Fruit fly (Drosophila melanogaster) whole organism, embryonic: ENCODE data around the gene Spc105R.

ENCODE experiments used
- Bgb ChIP-seq: fragments of 200-800 bp; sonication (Bioruptor generic); IDR thresholded peaks from 2 replicates; pipeline ENCODE4 v1.3.6; 2022; ENCODE audit warnings: missing biosample characterization, missing genetic modification characterization; ENCODE audit not compliant: partially characterized antibody
- CG10654 ChIP-seq: fragments of 200-800 bp; sonication (Bioruptor generic); optimal IDR thresholded peaks from 2 replicates; lab custom pipeline; 2016; ENCODE audit warnings: missing biosample characterization, missing genetic modification characterization
- CG11093 ChIP-seq: fragments of 200-800 bp; sonication (Bioruptor generic); IDR thresholded peaks from 3 replicates; pipeline ENCODE4 v1.3.6; 2022; ENCODE audit warnings: missing biosample characterization, missing genetic modification characterization
- CG11398 ChIP-seq: fragments of 200-800 bp; sonication (Bioruptor generic); optimal IDR thresholded peaks from 2 replicates; lab custom pipeline; 2016; ENCODE audit warnings: missing biosample characterization, missing genetic modification characterization
- CG1233 ChIP-seq: fragments of 200-800 bp; sonication (Bioruptor generic); optimal IDR thresholded peaks from 4 replicates; lab custom pipeline; 2018; ENCODE audit warnings: missing biosample characterization, mild to moderate bottlenecking, missing genetic modification characterization
- CG12744 ChIP-seq: fragments of 200-800 bp; sonication (Bioruptor generic); optimal IDR thresholded peaks from 2 replicates; lab custom pipeline; 2016; ENCODE audit warnings: missing biosample characterization, missing genetic modification characterization
- CG13424 ChIP-seq: fragments of 200-800 bp; sonication (Bioruptor generic); optimal IDR thresholded peaks from 2 replicates; lab custom pipeline; 2019; ENCODE audit warnings: missing biosample characterization, mild to moderate bottlenecking, missing genetic modification characterization, moderate library complexity
- CG14014 ChIP-seq: fragments of 200-800 bp; sonication (Bioruptor generic); IDR thresholded peaks from 2 replicates; pipeline ENCODE4 v1.3.6; 2022; ENCODE audit warnings: missing biosample characterization, missing genetic modification characterization
- CG14860 ChIP-seq: fragments of 200-800 bp; sonication (Bioruptor generic); IDR thresholded peaks from 3 replicates; pipeline ENCODE4 v1.3.6; 2022; ENCODE audit warnings: missing biosample characterization, missing genetic modification characterization; ENCODE audit not compliant: partially characterized antibody
- CG15011 ChIP-seq: fragments of 200-800 bp; sonication (Bioruptor generic); optimal IDR thresholded peaks from 3 replicates; lab custom pipeline; 2018; ENCODE audit warnings: missing biosample characterization, mild to moderate bottlenecking, missing genetic modification characterization
- CG1647 ChIP-seq: fragments of 200-800 bp; sonication (Bioruptor generic); optimal IDR thresholded peaks from 3 replicates; lab custom pipeline; 2016; ENCODE audit warnings: missing biosample characterization, missing genetic modification characterization
- CG16815 ChIP-seq: fragments of 200-800 bp; sonication (Bioruptor generic); optimal IDR thresholded peaks from 3 replicates; lab custom pipeline; 2017; ENCODE audit warnings: missing biosample characterization, mild to moderate bottlenecking, missing genetic modification characterization
- CG17186 ChIP-seq: fragments of 200-800 bp; sonication (Bioruptor generic); optimal IDR thresholded peaks from 3 replicates; lab custom pipeline; 2017; ENCODE audit warnings: missing biosample characterization, missing genetic modification reagents, missing genetic modification characterization
- CG17912 ChIP-seq: fragments of 200-800 bp; sonication (Bioruptor generic); optimal IDR thresholded peaks from 2 replicates; lab custom pipeline; 2018; ENCODE audit warnings: missing biosample characterization, mild to moderate bottlenecking, missing genetic modification characterization
- CG2712 ChIP-seq: fragments of 200-800 bp; optimal IDR thresholded peaks from 3 replicates; lab custom pipeline; 2019; ENCODE audit warnings: missing biosample characterization, mild to moderate bottlenecking, missing genetic modification characterization, moderate library complexity
- CG4730 ChIP-seq: fragments of 200-800 bp; sonication (Bioruptor generic); IDR thresholded peaks from 2 replicates; pipeline ENCODE4 v1.3.6; 2022; ENCODE audit warnings: missing biosample characterization, missing genetic modification characterization
- CG4820 ChIP-seq: fragments of 200-800 bp; sonication (Bioruptor generic); optimal IDR thresholded peaks from 3 replicates; lab custom pipeline; 2016; ENCODE audit warnings: missing biosample characterization, missing genetic modification characterization
- CG5245 ChIP-seq: fragments of 200-800 bp; sonication (Bioruptor generic); optimal IDR thresholded peaks from 3 replicates; lab custom pipeline; 2016; ENCODE audit warnings: missing biosample characterization, missing genetic modification characterization
- CG7357 ChIP-seq: fragments of 200-800 bp; sonication (Bioruptor generic); IDR thresholded peaks from 3 replicates; pipeline ENCODE4 v1.3.6; 2022; ENCODE audit warnings: missing biosample characterization, missing genetic modification characterization
- CG7556 ChIP-seq: fragments of 200-800 bp; sonication (Bioruptor generic); optimal IDR thresholded peaks from 2 replicates; lab custom pipeline; 2017; ENCODE audit warnings: missing biosample characterization, mild to moderate bottlenecking, missing genetic modification characterization
- CG7786 ChIP-seq: fragments of 200-800 bp; sonication (Bioruptor generic); optimal IDR thresholded peaks from 2 replicates; lab custom pipeline; 2016; ENCODE audit warnings: missing biosample characterization, missing genetic modification characterization
- CG8478 ChIP-seq: fragments of >200 bp; optimal IDR thresholded peaks from 2 replicates; lab custom pipeline; 2018
- D19A ChIP-seq: fragments of 200-800 bp; optimal IDR thresholded peaks from 3 replicates; lab custom pipeline; 2019; ENCODE audit warnings: missing biosample characterization, mild to moderate bottlenecking, missing genetic modification characterization, moderate library complexity
- Drgx ChIP-seq: fragments of 200-800 bp; sonication (Bioruptor generic); IDR thresholded peaks from 2 replicates; pipeline ENCODE4 v1.3.6; 2022; ENCODE audit warnings: missing biosample characterization, missing genetic modification characterization
- E2f2 ChIP-seq: fragments of 200-800 bp; sonication (Bioruptor generic); IDR thresholded peaks from 2 replicates; pipeline ENCODE4 v1.3.6; 2022; ENCODE audit warnings: missing biosample characterization, missing genetic modification characterization
- HLH3B ChIP-seq: fragments of 200-800 bp; sonication (Bioruptor generic); IDR thresholded peaks from 2 replicates; pipeline ENCODE4 v1.3.6; 2022; ENCODE audit warnings: missing biosample characterization, missing genetic modification characterization
- Hand ChIP-seq: fragments of 200-800 bp; sonication (Bioruptor generic); optimal IDR thresholded peaks from 2 replicates; lab custom pipeline; 2017; ENCODE audit warnings: mild to moderate bottlenecking, missing biosample characterization, missing genetic modification reagents, missing genetic modification characterization
- Hey ChIP-seq: fragments of 200-800 bp; sonication (Bioruptor generic); optimal IDR thresholded peaks from 3 replicates; lab custom pipeline; 2018; ENCODE audit warnings: missing biosample characterization, mild to moderate bottlenecking, missing genetic modification characterization
- Med ChIP-seq: fragments of 200-800 bp; sonication (Bioruptor generic); peaks from one replicate; lab custom pipeline; 2016; ENCODE audit warnings: missing biosample characterization, missing genetic modification characterization, mild to moderate bottlenecking, inconsistent platforms, moderate library complexity
- Optix ChIP-seq: fragments of 200-800 bp; sonication (Bioruptor generic); IDR thresholded peaks from 3 replicates; pipeline ENCODE4 v1.3.6; 2022; ENCODE audit warnings: missing biosample characterization, missing genetic modification characterization
- PHDP ChIP-seq: fragments of 200-800 bp; sonication (Bioruptor generic); optimal IDR thresholded peaks from 3 replicates; lab custom pipeline; 2018; ENCODE audit warnings: missing biosample characterization, mild to moderate bottlenecking, missing genetic modification characterization, moderate library complexity
- Six4 ChIP-seq: fragments of 200-800 bp; sonication (Bioruptor generic); optimal IDR thresholded peaks from 2 replicates; lab custom pipeline; 2016; ENCODE audit warnings: missing biosample characterization, missing genetic modification characterization
- Stat92E ChIP-seq, 3 experiments: fragments of >200 bp in 2 of 3; fragments of 200-800 bp in 1 of 3; sonication (Bioruptor generic) in 1 of 3; optimal IDR thresholded peaks; 2 replicates each; lab custom pipeline; 2017 to 2019; ENCODE audit warnings: missing biosample characterization in 3 of 3, missing genetic modification characterization in 3 of 3, mild to moderate bottlenecking in 1 of 3, moderate library complexity in 1 of 3
- TFAM ChIP-seq: fragments of 200-800 bp; sonication (Bioruptor generic); optimal IDR thresholded peaks from 2 replicates; lab custom pipeline; 2017; ENCODE audit warnings: missing biosample characterization, missing genetic modification characterization, inconsistent platforms
- az2 ChIP-seq: fragments of 200-800 bp; sonication (Bioruptor generic); optimal IDR thresholded peaks from 3 replicates; lab custom pipeline; 2016; ENCODE audit warnings: missing biosample characterization, missing genetic modification characterization
- cato ChIP-seq: fragments of 200-800 bp; sonication (Bioruptor generic); optimal IDR thresholded peaks from 2 replicates; lab custom pipeline; 2016; ENCODE audit warnings: missing biosample characterization, missing genetic modification characterization, borderline replicate concordance
- dmrt11E ChIP-seq: fragments of 200-800 bp; sonication (Bioruptor generic); optimal IDR thresholded peaks from 3 replicates; lab custom pipeline; 2018; ENCODE audit warnings: missing biosample characterization, mild to moderate bottlenecking, missing genetic modification characterization, moderate library complexity
- fd96Cb ChIP-seq: fragments of 200-800 bp; sonication (Bioruptor generic); optimal IDR thresholded peaks from 2 replicates; lab custom pipeline; 2018; ENCODE audit warnings: missing biosample characterization, mild to moderate bottlenecking, missing genetic modification characterization, moderate library complexity
- gro ChIP-seq: fragments of 200-800 bp; sonication (Bioruptor generic); optimal IDR thresholded peaks from 2 replicates; lab custom pipeline; 2016; ENCODE audit warnings: missing biosample characterization, missing genetic modification characterization
- klu ChIP-seq: fragments of 200-800 bp; sonication (Bioruptor generic); IDR thresholded peaks from 2 replicates; pipeline ENCODE4 v1.3.6; 2022; ENCODE audit warnings: missing biosample characterization, missing genetic modification characterization
- lab ChIP-seq: fragments of 200-800 bp; sonication (Bioruptor generic); optimal IDR thresholded peaks from 3 replicates; lab custom pipeline; 2017; ENCODE audit warnings: missing biosample characterization, missing genetic modification characterization, mild to moderate bottlenecking, moderate library complexity, missing genetic modification reagents
- lov ChIP-seq, 2 experiments: fragments of 200-800 bp in 1 of 2; fragments of >200 bp in 1 of 2; sonication (Bioruptor generic) in 1 of 2; IDR thresholded peaks in 1 of 2; optimal IDR thresholded peaks in 1 of 2; 2 replicates in 1 of 2; 3 replicates in 1 of 2; pipeline versions ENCODE4 v1.3.6 to Lab custom; 2017 to 2022; ENCODE audit warnings: missing biosample characterization in 1 of 2, missing genetic modification characterization in 1 of 2
- phol ChIP-seq: fragments of 200-800 bp; sonication (Bioruptor generic); optimal IDR thresholded peaks from 3 replicates; lab custom pipeline; 2018; ENCODE audit warnings: missing biosample characterization, mild to moderate bottlenecking, missing genetic modification characterization, moderate library complexity
- pnt ChIP-seq: fragments of 200-800 bp; sonication (Bioruptor generic); optimal IDR thresholded peaks from 3 replicates; lab custom pipeline; 2016; ENCODE audit warnings: missing biosample characterization, missing genetic modification characterization
- pros ChIP-seq: fragments of 200-800 bp; sonication (Bioruptor generic); optimal IDR thresholded peaks from 3 replicates; lab custom pipeline; 2019; ENCODE audit warnings: missing biosample characterization, mild to moderate bottlenecking, missing genetic modification characterization, moderate library complexity
- schlank ChIP-seq: fragments of 200-800 bp; sonication (Bioruptor generic); optimal IDR thresholded peaks from 2 replicates; lab custom pipeline; 2018; ENCODE audit warnings: missing biosample characterization, mild to moderate bottlenecking, missing genetic modification characterization
- so ChIP-seq: fragments of 200-800 bp; sonication (Bioruptor generic); IDR thresholded peaks from 3 replicates; pipeline ENCODE4 v1.3.6; 2022; ENCODE audit warnings: missing biosample characterization, missing genetic modification characterization
- ssp ChIP-seq: fragments of 200-800 bp; sonication (Bioruptor generic); IDR thresholded peaks from 2 replicates; pipeline ENCODE4 v1.3.6; 2022; ENCODE audit warnings: missing biosample characterization, missing genetic modification characterization

Spc105R gene

DNA sequence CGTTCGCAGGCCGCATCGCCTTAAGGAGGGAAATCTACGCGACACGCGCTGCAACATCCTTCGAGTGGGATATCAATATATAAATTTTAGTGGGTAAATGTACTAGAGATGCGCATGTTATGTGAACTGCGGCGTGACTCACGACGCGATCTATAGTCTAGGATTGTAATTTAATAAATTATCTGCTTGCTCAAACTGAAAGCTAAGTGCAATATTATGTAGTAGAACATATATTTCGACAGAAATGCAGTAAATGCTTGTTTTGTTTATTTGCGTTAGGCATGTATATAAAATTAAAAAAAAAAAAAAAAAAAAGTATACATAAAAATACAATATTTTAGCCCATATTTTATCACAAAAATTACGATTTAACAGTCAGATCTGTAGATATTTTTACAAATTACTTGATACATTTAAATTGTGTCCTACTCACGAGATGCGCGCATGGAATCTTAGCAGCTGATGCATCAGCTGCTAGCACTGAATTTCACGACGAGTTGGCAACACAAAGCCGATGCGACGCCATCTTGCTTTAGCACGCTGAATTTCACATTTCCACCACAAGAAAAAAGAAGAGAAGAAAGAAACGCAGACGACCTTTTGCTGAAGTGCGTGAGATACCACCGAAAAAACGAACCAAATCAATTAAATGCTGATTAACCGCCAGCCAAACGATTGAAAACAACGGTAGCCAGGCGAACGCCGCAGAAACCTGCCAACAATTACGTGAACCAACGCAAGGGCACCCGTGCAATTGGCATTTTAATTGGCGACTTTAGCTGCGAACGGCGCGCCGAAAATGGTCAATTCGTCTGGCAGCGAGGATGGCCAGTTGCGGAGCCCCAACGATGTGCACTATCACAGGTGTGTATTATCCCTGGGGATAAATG is 29.0 kb upstream of the Spc105R start, which contains the start of the genes CG4042 and Pitslre (continued):
- TF ChIP-seq pros (GFP tag; lab: Kevin White, UChicago) (no peak), CG11398 (GFP tag; lab: Kevin White, UChicago) (no peak), phol (peak; percentile 99), HLH3B (no peak), CG7357 (GFP tag; lab: Robert Waterston, UW) (no peak), Stat92E (GFP tag; optimal IDR thresholded peaks at IDR 0.05; lab: Kevin White, UChicago) (no peak), klu (GFP tag; lab: Robert Waterston, UW) (no peak), CG14860 (GFP tag; lab: Robert Waterston, UW) (peak; percentile 56; the same call in 1 of the 3 replicates), CG5245 (GFP tag; lab: Kevin White, UChicago) (no peak), E2f2 (GFP tag; lab: Robert Waterston, UW) (no peak), pnt (GFP tag; lab: Kevin White, UChicago) (no peak), CG10654 (GFP tag; lab: Kevin White, UChicago) (peak; percentile 55), CG15011 (GFP tag; lab: Kevin White, UChicago) (no peak), dmrt11E (tag; lab: Kevin White, UChicago) (peak; percentile 18), CG17912 (GFP tag; lab: Kevin White, UChicago) (no peak), lab (GFP tag; lab: Kevin White, UChicago) (peak; percentile 17), CG7556 (GFP tag; lab: Kevin White, UChicago) (no peak), D19A (tag; lab: Kevin White, UChicago) (peak; percentile 37), CG11093 (GFP tag; lab: Robert Waterston, UW) (no peak), Med (GFP tag; lab: Kevin White, UChicago) (no peak), CG7786 (GFP tag; lab: Kevin White, UChicago) (no peak), TFAM (GFP tag; lab: Kevin White, UChicago) (no peak), CG4730 (GFP tag; lab: Robert Waterston, UW) (0 out of 2 replicates have a peak, but pooled peaks have one; percentile 6), fd96Cb (no peak), cato (GFP tag; lab: Kevin White, UChicago) (peak; percentile 51), az2 (peak; percentile 46), Hand (GFP tag; lab: Kevin White, UChicago) (no peak), so (no peak; the same call in 2 of the 3 replicates), gro (GFP tag; lab: Kevin White, UChicago) (no peak), CG2712 (tag; lab: Kevin White, UChicago) (peak; percentile 60), CG1233 (GFP tag; lab: Kevin White, UChicago) (no peak), CG16815 (GFP tag; lab: Kevin White, UChicago) (no peak), schlank (no peak), PHDP (peak; percentile 16), Six4 (GFP tag; lab: Kevin White, UChicago) (peak; percentile 18), lov (optimal IDR thresholded peaks at IDR 0.05; lab: Kevin White, UChicago) (no peak), lov (GFP tag; IDR thresholded peaks at IDR 0.05; lab: Robert Waterston, UW) (no peak), CG14014 (GFP tag; lab: Robert Waterston, UW) (no peak; the same call in 1 of the 2 replicates), CG17186 (GFP tag; lab: Kevin White, UChicago) (peak; percentile 15), CG1647 (no peak), Hey (tag; lab: Kevin White, UChicago) (no peak), Drgx (GFP tag; lab: Robert Waterston, UW) (no peak), Bgb (GFP tag; lab: Robert Waterston, UW) (peak; percentile 33; the same call in 1 of the 2 replicates), ssp (GFP tag; lab: Robert Waterston, UW) (peak; percentile 24; the same call in 1 of the 2 replicates), CG12744 (no peak), CG13424 (tag; lab: Kevin White, UChicago) (peak; percentile 51), Optix (GFP tag; lab: Robert Waterston, UW) (no peak), CG8478 (lab: Kevin White, UChicago) (no peak), CG4820 (GFP tag; lab: Kevin White, UChicago) (peak; percentile 37)
